Fruit fly (Drosophila melanogaster): ENCODE data around the gene fusl.

DNA sequence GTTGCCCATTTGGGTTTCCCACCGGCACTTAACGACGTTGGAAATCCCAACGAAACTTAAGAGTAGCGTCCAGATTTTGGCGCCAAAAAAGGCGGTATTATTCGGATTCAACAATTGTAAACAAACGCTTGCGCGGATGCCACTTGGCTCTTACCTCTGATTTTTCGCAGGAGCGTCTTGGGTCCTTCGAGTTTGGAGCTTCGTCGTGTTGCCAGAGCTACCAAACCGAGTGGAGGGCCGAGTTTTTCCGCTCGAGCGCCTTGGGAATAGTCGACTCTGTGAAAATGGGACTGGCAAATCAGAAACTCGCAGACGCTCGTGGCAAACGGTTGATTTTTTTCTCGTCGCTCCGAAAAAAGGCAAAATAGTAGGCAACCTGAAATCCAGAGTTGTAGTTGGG, 8.0 kb upstream of the fusl start, which contains the start of gene nompC:
- no peak for TF ChIP-seq h (optimal IDR thresholded peaks at IDR 0.05)
- TF ChIP-seq Sin3A (optimal IDR thresholded peaks at IDR 0.05) = no peak
- TF ChIP-seq insv (optimal IDR thresholded peaks at IDR 0.05) = no peak
- TF ChIP-seq Myc (optimal IDR thresholded peaks at IDR 0.05) = no peak
- TF ChIP-seq ttk (optimal IDR thresholded peaks at IDR 0.05) = no peak
- TF ChIP-seq psq (optimal IDR thresholded peaks at IDR 0.05) = no peak

Measured in Kc167 (cell line).